Worm (Caenorhabditis elegans) whole organism, mixed stage, embryonic: ENCODE measurements around the gene mab-21.

Source experiments
- M03D4.4 ChIP-seq: sonication (generic microtip); optimal IDR thresholded peaks from 2 replicates; lab custom pipeline; 2017; ENCODE audit warnings: mild to moderate bottlenecking, missing genetic modification characterization, missing compliant biosample characterization
- bed-3 ChIP-seq: fragments of 200-800 bp; sonication (Bioruptor generic); optimal IDR thresholded peaks from 3 replicates; lab custom pipeline; 2018; ENCODE audit warnings: mild to moderate bottlenecking, missing genetic modification characterization, moderate library complexity, missing compliant biosample characterization
- blmp-1 ChIP-seq: fragments of 150-350 bp; optimal IDR thresholded peaks from 2 replicates; lab custom pipeline; 2014; ENCODE audit warnings: missing biosample characterization, missing genetic modification characterization
- ceh-39 ChIP-seq: fragments of 150-350 bp; optimal IDR thresholded peaks from 2 replicates; lab custom pipeline; 2014; ENCODE audit warnings: missing biosample characterization, missing genetic modification characterization
- ceh-43 ChIP-seq: fragments of 200-800 bp; sonication (Bioruptor generic); optimal IDR thresholded peaks from 2 replicates; lab custom pipeline; 2018; ENCODE audit warnings: mild to moderate bottlenecking, missing genetic modification characterization, moderate library complexity, missing compliant biosample characterization
- ceh-83 ChIP-seq: fragments of 200-800 bp; sonication (Bioruptor generic); optimal IDR thresholded peaks from 2 replicates; lab custom pipeline; 2018; ENCODE audit warnings: mild to moderate bottlenecking, missing genetic modification characterization, missing compliant biosample characterization
- ces-1 ChIP-seq: fragments of 150-350 bp; optimal IDR thresholded peaks from 2 replicates; lab custom pipeline; 2014; ENCODE audit warnings: missing biosample characterization, missing genetic modification reagents, missing genetic modification characterization
- cnd-1 ChIP-seq: fragments of 200-800 bp; sonication (Bioruptor generic); optimal IDR thresholded peaks from 2 replicates; lab custom pipeline; 2018; ENCODE audit warnings: mild to moderate bottlenecking, missing genetic modification characterization, missing compliant biosample characterization
- drap-1 ChIP-seq: fragments of 200-800 bp; sonication (Bioruptor generic); optimal IDR thresholded peaks from 3 replicates; lab custom pipeline; 2018; ENCODE audit warnings: mild to moderate bottlenecking, missing genetic modification characterization, missing compliant biosample characterization
- elt-1 ChIP-seq: sonication (generic microtip); optimal IDR thresholded peaks from 2 replicates; lab custom pipeline; 2017; ENCODE audit warnings: missing genetic modification characterization, mild to moderate bottlenecking, missing compliant biosample characterization, antibody characterized with exemption, moderate library complexity, borderline replicate concordance; ENCODE audit not compliant: insufficient read depth
- elt-3 ChIP-seq: fragments of 150-350 bp; optimal IDR thresholded peaks from 2 replicates; lab custom pipeline; 2014; ENCODE audit warnings: missing biosample characterization, missing genetic modification characterization
- flh-1 ChIP-seq: fragments of 200-800 bp; sonication (Bioruptor generic); optimal IDR thresholded peaks from 2 replicates; lab custom pipeline; 2018; ENCODE audit warnings: mild to moderate bottlenecking, missing genetic modification characterization, moderate library complexity, missing compliant biosample characterization
- ham-2 ChIP-seq: fragments of 200-800 bp; sonication (Bioruptor generic); optimal IDR thresholded peaks from 2 replicates; lab custom pipeline; 2018; ENCODE audit warnings: mild to moderate bottlenecking, missing genetic modification characterization, missing compliant biosample characterization
- hlh-1 ChIP-seq: fragments of 150-350 bp; optimal IDR thresholded peaks from 2 replicates; lab custom pipeline; 2014; ENCODE audit warnings: missing biosample characterization, missing genetic modification reagents, missing genetic modification characterization
- lin-13 ChIP-seq: fragments of 150-350 bp; optimal IDR thresholded peaks from 2 replicates; lab custom pipeline; 2014; ENCODE audit warnings: missing biosample characterization, missing genetic modification characterization
- lin-32 ChIP-seq: fragments of 200-800 bp; sonication (Bioruptor generic); optimal IDR thresholded peaks from 2 replicates; lab custom pipeline; 2018; ENCODE audit warnings: mild to moderate bottlenecking, missing genetic modification characterization, missing compliant biosample characterization
- lsy-2 ChIP-seq: fragments of 150-350 bp; optimal IDR thresholded peaks from 2 replicates; lab custom pipeline; 2014; ENCODE audit warnings: missing biosample characterization, missing genetic modification characterization
- mab-5 ChIP-seq: fragments of 150-350 bp; optimal IDR thresholded peaks from 2 replicates; lab custom pipeline; 2014; ENCODE audit warnings: missing biosample characterization, missing genetic modification characterization
- mep-1 ChIP-seq: fragments of 150-350 bp; optimal IDR thresholded peaks from 2 replicates; lab custom pipeline; 2017; ENCODE audit warnings: missing biosample characterization, missing genetic modification reagents, missing genetic modification characterization, inconsistent platforms
- mls-2 ChIP-seq: sonication (generic microtip); optimal IDR thresholded peaks from 2 replicates; lab custom pipeline; 2016; ENCODE audit warnings: mild to moderate bottlenecking, missing genetic modification characterization, moderate library complexity, missing compliant biosample characterization
- nhr-12 ChIP-seq: fragments of 150-350 bp; optimal IDR thresholded peaks from 2 replicates; lab custom pipeline; 2014; ENCODE audit warnings: missing biosample characterization, missing genetic modification characterization
- nhr-2 ChIP-seq: fragments of 150-350 bp; optimal IDR thresholded peaks from 2 replicates; lab custom pipeline; 2014; ENCODE audit warnings: missing biosample characterization, missing genetic modification characterization
- nhr-28 ChIP-seq: fragments of 150-350 bp; optimal IDR thresholded peaks from 2 replicates; lab custom pipeline; 2014; ENCODE audit warnings: missing biosample characterization, missing genetic modification characterization
- pha-4 ChIP-seq: fragments of 150-350 bp; optimal IDR thresholded peaks from 2 replicates; lab custom pipeline; 2018; ENCODE audit warnings: missing biosample characterization, missing genetic modification reagents, missing genetic modification characterization
- sem-2 ChIP-seq: fragments of 200-800 bp; sonication (Bioruptor generic); optimal IDR thresholded peaks from 2 replicates; lab custom pipeline; 2018; ENCODE audit warnings: mild to moderate bottlenecking, missing genetic modification characterization, missing compliant biosample characterization
- sptf-1 ChIP-seq: sonication (generic microtip); optimal IDR thresholded peaks from 2 replicates; lab custom pipeline; 2017; ENCODE audit warnings: mild to moderate bottlenecking, missing genetic modification characterization, moderate library complexity, missing compliant biosample characterization
- tbx-8 ChIP-seq: fragments of 200-800 bp; sonication (Bioruptor generic); optimal IDR thresholded peaks from 2 replicates; lab custom pipeline; 2018; ENCODE audit warnings: mild to moderate bottlenecking, missing genetic modification characterization, moderate library complexity, missing compliant biosample characterization
- unc-120 ChIP-seq: sonication (generic microtip); optimal IDR thresholded peaks from 2 replicates; lab custom pipeline; 2017; ENCODE audit warnings: missing genetic modification characterization, missing compliant biosample characterization; ENCODE audit not compliant: poor library complexity, severe bottlenecking
- unc-39 ChIP-seq: fragments of 150-350 bp; optimal IDR thresholded peaks from 2 replicates; lab custom pipeline; 2014; ENCODE audit warnings: missing biosample characterization, missing genetic modification characterization
- unc-62 ChIP-seq: fragments of 150-350 bp; optimal IDR thresholded peaks from 2 replicates; lab custom pipeline; 2014; ENCODE audit warnings: missing biosample characterization, missing genetic modification reagents, missing genetic modification characterization
- zip-8 ChIP-seq: fragments of 150-350 bp; optimal IDR thresholded peaks from 2 replicates; lab custom pipeline; 2014; ENCODE audit warnings: missing biosample characterization, missing genetic modification characterization

Gene mab-21

DNA sequence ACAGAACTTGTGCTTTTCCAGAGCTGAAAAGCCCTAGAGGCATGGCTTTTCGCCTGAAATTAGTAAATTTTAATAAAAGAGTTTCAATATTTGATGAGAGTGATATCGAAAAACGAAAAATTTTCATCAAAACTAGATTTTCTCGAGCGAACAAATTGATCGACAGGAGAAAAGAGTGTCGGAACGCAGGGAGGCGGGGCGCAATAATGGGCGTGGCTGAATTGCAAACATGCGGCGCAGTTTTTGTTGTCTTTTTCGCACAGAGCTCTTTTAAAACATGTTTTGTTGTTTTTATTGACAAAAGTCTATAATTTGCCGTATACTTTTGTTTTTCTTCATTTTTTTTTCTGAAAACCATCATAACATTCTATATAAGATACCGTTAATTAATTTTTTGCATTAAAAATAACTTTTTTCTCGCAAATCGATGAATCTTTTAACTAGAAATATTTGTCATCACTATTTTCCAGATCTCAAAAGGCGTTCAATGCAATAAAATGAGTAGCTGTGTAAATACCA is 22.1 kb upstream of the mab-21 start, which contains the start of the genes sel-5 and wdr-48:
TSS of gene sel-5 (minus strand) at position 53 of the 519 bp plus-strand sequence.
TSS of gene wdr-48 (plus strand) at position 469 of the 519 bp plus-strand sequence.
- TF ChIP-seq unc-120 (tag; lab: Kevin White, UChicago) (peak; percentile 34), mab-5 (no peak), ces-1 (peak; percentile 32), mep-1 (tag; lab: Kevin White, UChicago) (peak; percentile 39), lin-13 (tag; lab: Kevin White, UChicago) (peak; percentile 33), lsy-2 (tag; lab: Kevin White, UChicago) (peak; percentile 74)

DNA sequence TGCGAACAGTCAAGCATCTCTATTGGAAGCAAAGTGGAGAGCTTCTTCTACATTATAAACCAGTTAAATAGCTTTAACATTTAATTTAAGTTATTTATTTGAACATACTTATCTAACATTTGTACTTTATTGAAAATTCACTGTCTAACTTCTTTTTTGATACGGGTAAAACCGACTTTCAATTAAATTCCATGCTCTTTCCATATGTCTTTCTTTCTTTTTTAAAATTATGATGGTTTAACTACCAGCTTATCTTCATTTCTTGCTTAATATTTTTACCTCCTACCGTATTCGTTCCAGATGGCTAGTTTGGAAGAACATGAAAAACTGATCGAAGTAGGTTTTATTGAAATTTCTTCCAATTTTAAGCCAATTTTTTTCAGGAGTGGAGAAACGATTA is 19.1 kb upstream of the mab-21 start, which contains the start of gene F35G12.12:
TSS of gene F35G12.12 (plus strand) at position 301 of the 400 bp plus-strand sequence.
- no peak for TF ChIP-seq cnd-1
- no peak for TF ChIP-seq zip-8 (tag; lab: Kevin White, UChicago)
- no peak for TF ChIP-seq ceh-39 (tag; lab: Kevin White, UChicago)
- no peak for TF ChIP-seq ceh-43 (GFP tag; lab: Kevin White, UChicago)
- TF ChIP-seq nhr-28 (tag; lab: Kevin White, UChicago), result no peak
- no peak for TF ChIP-seq bed-3 (GFP tag; lab: Kevin White, UChicago)
- no peak for TF ChIP-seq sptf-1 (tag; lab: Kevin White, UChicago)
- no peak for TF ChIP-seq flh-1
- TF ChIP-seq pha-4 (tag; lab: Kevin White, UChicago), result no peak
- TF ChIP-seq elt-3 (tag; lab: Kevin White, UChicago), result no peak
- no peak for TF ChIP-seq elt-1 (tag; lab: Kevin White, UChicago)
- TF ChIP-seq sem-2 (GFP tag; lab: Kevin White, UChicago), result no peak
- no peak for TF ChIP-seq drap-1 (GFP tag; lab: Kevin White, UChicago)
- no peak for TF ChIP-seq unc-62
- TF ChIP-seq, all 35 proteins: peak for 0

ce11 chrIII:4584068-4584566 is 16.4 kb upstream of the mab-21 start, which contains the start of gene F35G12.5:
TSS of gene F35G12.5 (plus strand) at chrIII:4584118.
- TF ChIP-seq mls-2 (no peak), sptf-1 (tag; lab: Kevin White, UChicago) (no peak), ceh-39 (tag; lab: Kevin White, UChicago) (no peak), blmp-1 (tag; lab: Kevin White, UChicago) (no peak), unc-120 (tag; lab: Kevin White, UChicago) (no peak), hlh-1 (tag; lab: Kevin White, UChicago) (no peak), zip-8 (tag; lab: Kevin White, UChicago) (no peak), nhr-12 (tag; lab: Kevin White, UChicago) (no peak), tbx-8 (GFP tag; lab: Kevin White, UChicago) (no peak), lin-32 (GFP tag; lab: Kevin White, UChicago) (no peak), nhr-2 (tag; lab: Kevin White, UChicago) (no peak)

DNA sequence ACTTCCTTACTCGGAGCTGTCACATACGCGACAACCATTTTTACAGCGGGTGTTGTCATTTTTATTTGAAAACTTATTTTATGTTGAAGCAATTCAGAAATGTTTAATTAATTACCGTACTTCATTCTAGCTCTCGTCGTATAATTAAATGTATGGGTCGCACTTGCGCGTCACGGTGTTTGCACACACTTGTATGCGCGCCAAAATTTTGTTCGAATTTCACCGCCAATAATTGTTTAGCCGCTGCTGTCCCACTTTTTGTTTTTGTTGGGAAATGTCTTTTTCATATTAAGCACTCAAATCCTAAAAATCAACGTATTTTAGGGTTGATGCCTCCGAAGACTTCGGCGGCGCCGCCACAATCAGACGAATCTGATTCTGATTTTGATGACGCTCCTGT is 13.4 kb upstream of the mab-21 start, which contains the start of the genes F35G12.7 and smc-4:
TSS of gene F35G12.7 (minus strand) at position 154 of the 400 bp plus-strand sequence.
TSS of gene smc-4 (plus strand) at position 325 of the 400 bp plus-strand sequence.
- TF ChIP-seq lin-13 (tag; lab: Kevin White, UChicago) (peak; percentile 19), blmp-1 (tag; lab: Kevin White, UChicago) (no peak), ceh-43 (GFP tag; lab: Kevin White, UChicago) (peak; percentile 40), pha-4 (tag; lab: Kevin White, UChicago) (peak; percentile 48), unc-39 (no peak), ham-2 (GFP tag; lab: Kevin White, UChicago) (peak; percentile 28), lsy-2 (tag; lab: Kevin White, UChicago) (peak; percentile 92), ces-1 (peak; percentile 91), elt-3 (tag; lab: Kevin White, UChicago) (no peak)

- TF ChIP-seq nhr-28 (tag; lab: Kevin White, UChicago) (no peak), ceh-43 (GFP tag; lab: Kevin White, UChicago) (no peak), lin-32 (GFP tag; lab: Kevin White, UChicago) (no peak), ceh-83 (GFP tag; lab: Kevin White, UChicago) (no peak), nhr-2 (tag; lab: Kevin White, UChicago) (no peak), mab-5 (no peak), sem-2 (GFP tag; lab: Kevin White, UChicago) (no peak), M03D4.4 (tag; lab: Kevin White, UChicago) (no peak), unc-120 (tag; lab: Kevin White, UChicago) (no peak), drap-1 (GFP tag; lab: Kevin White, UChicago) (no peak)
Measured at ce11 chrIII:4593098-4593697, 7.4 kb upstream of the mab-21 start, which contains the start of gene erh-2. TSS of gene erh-2 (plus strand) at chrIII:4593231.
